Fruit fly (Drosophila melanogaster) whole organism, prepupa: ENCODE data around the gene CAH7.

Experiments used
- CG10631 ChIP-seq: fragments of 200-800 bp; sonication (Bioruptor generic); optimal IDR thresholded peaks from 2 replicates; lab custom pipeline; 2016; ENCODE audit warnings: missing biosample characterization, missing genetic modification characterization
- CG10669 ChIP-seq: fragments of 200-800 bp; sonication (Bioruptor generic); optimal IDR thresholded peaks from 3 replicates; lab custom pipeline; 2018; ENCODE audit warnings: missing biosample characterization, mild to moderate bottlenecking, missing genetic modification characterization, moderate library complexity
- CG11294 ChIP-seq: fragments of 200-800 bp; sonication (Bioruptor generic); IDR thresholded peaks from 2 replicates; pipeline ENCODE4 v1.3.6; 2022; ENCODE audit warnings: missing biosample characterization, missing genetic modification characterization
- CG16779 ChIP-seq: fragments of 200-800 bp; sonication (Bioruptor generic); optimal IDR thresholded peaks from 3 replicates; lab custom pipeline; 2017; ENCODE audit warnings: missing biosample characterization, mild to moderate bottlenecking, missing genetic modification characterization
- CG3032 ChIP-seq: fragments of 200-800 bp; optimal IDR thresholded peaks from 2 replicates; lab custom pipeline; 2019; ENCODE audit warnings: missing biosample characterization, mild to moderate bottlenecking, missing genetic modification characterization, moderate library complexity
- CG31627 ChIP-seq: fragments of 200-800 bp; sonication (Bioruptor generic); optimal IDR thresholded peaks from 3 replicates; lab custom pipeline; 2016; ENCODE audit warnings: missing biosample characterization, missing genetic modification characterization
- CG32006 ChIP-seq: fragments of 200-800 bp; sonication (Bioruptor generic); optimal IDR thresholded peaks from 3 replicates; lab custom pipeline; 2017; ENCODE audit warnings: missing biosample characterization, mild to moderate bottlenecking, missing genetic modification characterization
- CG3919 ChIP-seq: fragments of 200-800 bp; sonication (Bioruptor generic); optimal IDR thresholded peaks from 3 replicates; lab custom pipeline; 2016; ENCODE audit warnings: missing biosample characterization, missing genetic modification characterization
- CG6163 ChIP-seq: fragments of 200-800 bp; sonication (Bioruptor generic); IDR thresholded peaks from 3 replicates; pipeline ENCODE4 v1.3.6; 2022; ENCODE audit warnings: missing biosample characterization, missing genetic modification characterization
- CG6808 ChIP-seq: fragments of 200-800 bp; sonication (Bioruptor generic); optimal IDR thresholded peaks from 3 replicates; lab custom pipeline; 2017; ENCODE audit warnings: missing biosample characterization, missing genetic modification characterization, mild to moderate bottlenecking, moderate library complexity, missing genetic modification reagents
- CG6854 ChIP-seq: fragments of 200-800 bp; sonication (Bioruptor generic); optimal IDR thresholded peaks from 2 replicates; lab custom pipeline; 2017; ENCODE audit warnings: missing biosample characterization, mild to moderate bottlenecking, missing genetic modification characterization
- CG7368 ChIP-seq: fragments of 200-800 bp; sonication (Bioruptor generic); optimal IDR thresholded peaks from 3 replicates; lab custom pipeline; 2016; ENCODE audit warnings: missing biosample characterization, missing genetic modification characterization
- CG8119 ChIP-seq: fragments of 200-800 bp; sonication (Bioruptor generic); IDR thresholded peaks from 3 replicates; pipeline ENCODE4 v1.3.6; 2022; ENCODE audit warnings: missing biosample characterization, missing genetic modification characterization
- Eip75B ChIP-seq: fragments of 200-800 bp; sonication (Bioruptor generic); optimal IDR thresholded peaks from 3 replicates; lab custom pipeline; 2016; ENCODE audit warnings: missing biosample characterization, missing genetic modification characterization
- Eip78C ChIP-seq: fragments of 200-800 bp; sonication (Bioruptor generic); peaks from one replicate; lab custom pipeline; 2016; ENCODE audit warnings: missing biosample characterization, missing genetic modification characterization
- Ets21C ChIP-seq: fragments of 200-800 bp; sonication (Bioruptor generic); optimal IDR thresholded peaks from 3 replicates; lab custom pipeline; 2016; ENCODE audit warnings: missing biosample characterization, missing genetic modification characterization
- Gug ChIP-seq: fragments of 200-800 bp; sonication (Bioruptor generic); IDR thresholded peaks from 2 replicates; pipeline ENCODE4 v1.3.6; 2022; ENCODE audit warnings: missing biosample characterization, missing genetic modification characterization
- Hr39 ChIP-seq: fragments of 200-800 bp; sonication (Bioruptor generic); optimal IDR thresholded peaks from 2 replicates; lab custom pipeline; 2016; ENCODE audit warnings: missing biosample characterization, missing genetic modification characterization
- Hr4 ChIP-seq: fragments of 200-800 bp; sonication (Bioruptor generic); optimal IDR thresholded peaks from 3 replicates; lab custom pipeline; 2016; ENCODE audit warnings: missing biosample characterization, missing genetic modification characterization
- Lpt ChIP-seq: fragments of 200-800 bp; sonication (Bioruptor generic); optimal IDR thresholded peaks from 3 replicates; lab custom pipeline; 2016; ENCODE audit warnings: missing biosample characterization, missing genetic modification characterization
- Met ChIP-seq: fragments of 200-800 bp; sonication (Bioruptor generic); optimal IDR thresholded peaks from 3 replicates; lab custom pipeline; 2016; ENCODE audit warnings: missing biosample characterization, missing genetic modification characterization
- OdsH ChIP-seq: fragments of 200-800 bp; sonication (Bioruptor generic); optimal IDR thresholded peaks from 3 replicates; lab custom pipeline; 2016; ENCODE audit warnings: missing biosample characterization, missing genetic modification characterization
- Smox ChIP-seq: fragments of 200-800 bp; sonication (Bioruptor generic); optimal IDR thresholded peaks from 3 replicates; lab custom pipeline; 2016; ENCODE audit warnings: missing biosample characterization, missing genetic modification characterization
- Sox102F ChIP-seq: fragments of 200-800 bp; sonication (Bioruptor generic); optimal IDR thresholded peaks from 2 replicates; lab custom pipeline; 2016; ENCODE audit warnings: missing biosample characterization, mild to moderate bottlenecking, missing genetic modification characterization
- Sox14 ChIP-seq: fragments of 200-800 bp; sonication (Bioruptor generic); optimal IDR thresholded peaks from 3 replicates; lab custom pipeline; 2016; ENCODE audit warnings: missing biosample characterization, missing genetic modification characterization
- Sox15 ChIP-seq: fragments of 200-800 bp; sonication (Bioruptor generic); optimal IDR thresholded peaks from 3 replicates; lab custom pipeline; 2016; ENCODE audit warnings: missing biosample characterization, missing genetic modification characterization
- achi ChIP-seq: fragments of 200-800 bp; sonication (Bioruptor generic); optimal IDR thresholded peaks from 3 replicates; lab custom pipeline; 2016; ENCODE audit warnings: missing biosample characterization, missing genetic modification characterization
- acj6 ChIP-seq: fragments of 200-800 bp; sonication (Bioruptor generic); optimal IDR thresholded peaks from 3 replicates; lab custom pipeline; 2016; ENCODE audit warnings: missing biosample characterization, missing genetic modification characterization
- cyc ChIP-seq: fragments of 200-800 bp; sonication (Bioruptor generic); optimal IDR thresholded peaks from 3 replicates; lab custom pipeline; 2016; ENCODE audit warnings: missing biosample characterization, missing genetic modification characterization
- dsx ChIP-seq: fragments of 200-800 bp; optimal IDR thresholded peaks from 3 replicates; lab custom pipeline; 2019; ENCODE audit warnings: missing biosample characterization, mild to moderate bottlenecking, missing genetic modification characterization, moderate library complexity; ENCODE audit not compliant: poor library complexity, severe bottlenecking
- esn ChIP-seq: fragments of 200-800 bp; sonication (Bioruptor generic); optimal IDR thresholded peaks from 2 replicates; lab custom pipeline; 2016; ENCODE audit warnings: missing biosample characterization, mild to moderate bottlenecking, missing genetic modification characterization, moderate library complexity
- fd59A ChIP-seq: fragments of 200-800 bp; sonication (Bioruptor generic); optimal IDR thresholded peaks from 2 replicates; lab custom pipeline; 2017; ENCODE audit warnings: missing biosample characterization, mild to moderate bottlenecking, missing genetic modification characterization, missing genetic modification reagents
- fd85E ChIP-seq: fragments of 200-800 bp; sonication (Bioruptor generic); optimal IDR thresholded peaks from 3 replicates; lab custom pipeline; 2016; ENCODE audit warnings: missing biosample characterization, missing genetic modification characterization
- fkh ChIP-seq: fragments of 200-800 bp; sonication (Bioruptor generic); optimal IDR thresholded peaks from 3 replicates; lab custom pipeline; 2017; ENCODE audit warnings: missing biosample characterization, mild to moderate bottlenecking, missing genetic modification characterization, moderate library complexity
- lz ChIP-seq: fragments of 200-800 bp; sonication (Bioruptor generic); optimal IDR thresholded peaks from 3 replicates; lab custom pipeline; 2016; ENCODE audit warnings: missing biosample characterization, missing genetic modification characterization
- pdm3 ChIP-seq: fragments of 200-800 bp; sonication (Bioruptor generic); optimal IDR thresholded peaks from 3 replicates; lab custom pipeline; 2016; ENCODE audit warnings: missing biosample characterization, missing genetic modification characterization
- salr ChIP-seq, 2 experiments: fragments of 200-800 bp; sonication (Bioruptor generic); optimal IDR thresholded peaks; 3 replicates each; lab custom pipeline; 2016 to 2018; ENCODE audit warnings: missing biosample characterization in 2 of 2, missing genetic modification characterization in 2 of 2, mild to moderate bottlenecking in 1 of 2
- ss ChIP-seq, 2 experiments: fragments of 200-800 bp; sonication (Bioruptor generic); optimal IDR thresholded peaks; 2 replicates in 1 of 2; 3 replicates in 1 of 2; lab custom pipeline; 2017 to 2018; ENCODE audit warnings: mild to moderate bottlenecking in 2 of 2, missing biosample characterization in 2 of 2, missing genetic modification characterization in 2 of 2, moderate library complexity in 1 of 2
- topi ChIP-seq: fragments of 200-800 bp; sonication (Bioruptor generic); optimal IDR thresholded peaks from 3 replicates; lab custom pipeline; 2016; ENCODE audit warnings: missing biosample characterization, missing genetic modification characterization

The CAH7 gene

DNA sequence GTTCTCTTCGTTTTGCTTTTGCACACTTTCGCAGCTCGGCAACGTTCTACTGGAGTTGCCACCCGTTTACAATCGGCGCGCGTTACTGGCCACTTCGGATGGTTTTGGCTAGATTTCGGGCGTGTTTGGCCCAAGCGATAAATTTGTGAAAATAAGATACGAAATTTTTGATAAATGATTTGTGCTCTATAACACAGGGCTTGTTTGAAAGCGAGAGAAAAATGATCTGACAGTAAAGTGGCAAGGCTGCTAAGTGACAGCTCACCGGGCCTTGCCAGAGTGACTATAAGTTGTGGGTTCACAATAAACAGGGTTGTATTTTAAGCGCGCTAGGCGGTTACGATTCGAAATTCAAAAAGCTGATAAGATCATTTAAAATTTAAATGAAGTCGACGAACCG, 2.1 kb upstream of the CAH7 start, which contains the start of gene Fmr1:
Fmr1 (minus strand) TSS at position 184 of the 400 bp plus-strand sequence.
- TF ChIP-seq fd59A (GFP tag; lab: Kevin White, UChicago) (no peak), fd85E (GFP tag; lab: Kevin White, UChicago) (no peak), dsx (GFP tag; lab: Kevin White, UChicago) (no peak), CG31627 (GFP tag; lab: Kevin White, UChicago) (peak; percentile 38), CG16779 (tag; lab: Kevin White, UChicago) (no peak), CG6854 (GFP tag; lab: Kevin White, UChicago) (no peak), Sox15 (peak; percentile 21), Sox102F (GFP tag; lab: Kevin White, UChicago) (no peak), fkh (GFP tag; lab: Kevin White, UChicago) (no peak), Hr4 (GFP tag; lab: Kevin White, UChicago) (peak; percentile 35), Lpt (GFP tag; lab: Kevin White, UChicago) (no peak), CG6163 (no peak), cyc (GFP tag; lab: Kevin White, UChicago) (peak; percentile 44), Ets21C (GFP tag; lab: Kevin White, UChicago) (peak; percentile 8), Eip75B (peak; percentile 15), Gug (no peak), Met (GFP tag; lab: Kevin White, UChicago) (no peak), achi (GFP tag; lab: Kevin White, UChicago) (peak; percentile 100), pdm3 (GFP tag; lab: Kevin White, UChicago) (no peak), CG11294 (GFP tag; lab: Robert Waterston, UW) (no peak; the same call in 1 of the 2 replicates), Sox14 (GFP tag; lab: Kevin White, UChicago) (peak; percentile 56), CG6808 (GFP tag; lab: Kevin White, UChicago) (no peak), CG10669 (GFP tag; lab: Kevin White, UChicago) (no peak), lz (peak; percentile 35), OdsH (GFP tag; lab: Kevin White, UChicago) (no peak), CG32006 (GFP tag; lab: Kevin White, UChicago) (no peak), CG8119 (GFP tag; lab: Robert Waterston, UW) (no peak), CG3032 (tag; lab: Kevin White, UChicago) (peak; percentile 32), Hr39 (GFP tag; lab: Kevin White, UChicago) (no peak), CG3919 (GFP tag; lab: Kevin White, UChicago) (peak; percentile 22), acj6 (GFP tag; lab: Kevin White, UChicago) (peak; percentile 12), ss (GFP tag; optimal IDR thresholded peaks at IDR 0.05; lab: Kevin White, UChicago) (no peak), esn (peak; percentile 15), Eip78C (GFP tag; lab: Kevin White, UChicago) (peak; percentile 20), salr (GFP tag; optimal IDR thresholded peaks at IDR 0.05; lab: Kevin White, UChicago) (no peak), CG7368 (GFP tag; lab: Kevin White, UChicago) (peak; percentile 18), topi (GFP tag; lab: Kevin White, UChicago) (peak; percentile 2), Smox (GFP tag; lab: Kevin White, UChicago) (no peak), CG10631 (GFP tag; lab: Kevin White, UChicago) (no peak)
- TF ChIP-seq, all 60 proteins: peak for 16

DNA sequence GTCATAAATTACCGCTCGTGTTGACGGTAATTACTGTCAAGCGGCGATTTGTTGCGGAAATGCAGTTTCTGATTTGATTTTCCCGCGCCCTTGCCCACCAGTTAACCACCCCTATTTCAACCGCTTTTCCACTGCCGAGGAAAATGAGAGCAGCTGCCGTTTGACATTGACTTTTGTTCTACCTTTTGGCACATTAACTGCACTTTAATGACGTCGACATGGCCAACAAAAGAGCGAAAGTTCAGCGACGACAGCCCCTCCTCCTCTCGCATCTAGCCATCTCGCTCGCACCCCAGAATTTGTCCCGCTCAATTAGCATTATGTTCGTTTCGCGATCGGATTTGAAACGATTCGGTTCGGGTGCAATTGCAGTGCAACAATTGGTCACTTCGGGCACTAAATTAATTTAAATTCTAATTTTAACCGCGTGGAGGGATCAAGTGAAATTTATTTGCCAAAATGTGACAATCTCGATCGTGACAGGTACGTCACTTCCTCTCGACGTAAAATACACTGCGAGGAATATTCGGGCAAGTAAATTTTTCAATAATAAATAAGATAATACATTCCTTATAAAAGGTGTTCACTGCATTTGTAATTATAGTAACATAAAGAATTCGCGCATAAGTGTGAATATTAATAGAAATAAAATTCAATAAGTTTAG, 755 bp upstream of the CAH7 start:
- no peak for TF ChIP-seq Lpt (GFP tag; lab: Kevin White, UChicago)
- peak; percentile 23 for TF ChIP-seq Hr39 (GFP tag; lab: Kevin White, UChicago)
